Worm (Caenorhabditis elegans) whole organism, young adult: Measurements from ENCODE around the gene tbc-17.

Source experiments
- B0035.1 ChIP-seq: sonication (generic microtip); optimal IDR thresholded peaks from 2 replicates; lab custom pipeline; 2016; ENCODE audit warnings: missing genetic modification characterization, mild to moderate bottlenecking, missing compliant biosample characterization, missing genotype, missing genetic modification reagents
- F23B12.7 ChIP-seq: sonication (generic microtip); optimal IDR thresholded peaks from 2 replicates; lab custom pipeline; 2017; ENCODE audit warnings: missing genetic modification characterization, mild to moderate bottlenecking, missing compliant biosample characterization, antibody characterized with exemption, moderate library complexity; ENCODE audit not compliant: insufficient read depth
- F52B5.7 ChIP-seq: sonication (generic microtip); optimal IDR thresholded peaks from 2 replicates; lab custom pipeline; 2016; ENCODE audit warnings: mild to moderate bottlenecking, missing genetic modification characterization, missing compliant biosample characterization
- F57A8.1 ChIP-seq: fragments of 200-800 bp; sonication (Bioruptor generic); optimal IDR thresholded peaks from 2 replicates; lab custom pipeline; 2018; ENCODE audit warnings: mild to moderate bottlenecking, missing genetic modification characterization, moderate library complexity, missing compliant biosample characterization
- T07F8.4 ChIP-seq: sonication (generic microtip); optimal IDR thresholded peaks from 2 replicates; lab custom pipeline; 2016; ENCODE audit warnings: mild to moderate bottlenecking, missing genetic modification characterization, moderate library complexity, missing compliant biosample characterization
- Y67H2A.10 ChIP-seq: fragments of 200-800 bp; sonication (Bioruptor generic); conservative IDR thresholded peaks from 2 replicates; pipeline ENCODE4 v1.3.6; 2022; ENCODE audit warnings: missing genetic modification reagents, missing genetic modification characterization, missing compliant biosample characterization
- akir-1 ChIP-seq: fragments of 200-800 bp; sonication (Bioruptor generic); optimal IDR thresholded peaks from 2 replicates; lab custom pipeline; 2018; ENCODE audit warnings: mild to moderate bottlenecking, missing genetic modification characterization, moderate library complexity, missing compliant biosample characterization
- attf-3 ChIP-seq: fragments of 200-800 bp; sonication (Bioruptor generic); conservative IDR thresholded peaks from 2 replicates; pipeline ENCODE4 v1.3.6; 2022; ENCODE audit warnings: missing genetic modification reagents, missing genetic modification characterization, missing compliant biosample characterization
- attf-5 ChIP-seq: fragments of 200-800 bp; sonication (Bioruptor generic); optimal IDR thresholded peaks from 2 replicates; lab custom pipeline; 2018; ENCODE audit warnings: mild to moderate bottlenecking, missing genetic modification characterization, missing compliant biosample characterization
- cebp-2 ChIP-seq: fragments of 200-800 bp; sonication (Bioruptor generic); IDR thresholded peaks from 2 replicates; pipeline ENCODE4 v1.3.6; 2022; ENCODE audit warnings: missing genetic modification characterization, missing compliant biosample characterization
- ceh-100 ChIP-seq: fragments of 200-800 bp; sonication (Bioruptor generic); IDR thresholded peaks from 2 replicates; pipeline ENCODE4 v1.3.6; 2022; ENCODE audit warnings: missing genetic modification reagents, missing genetic modification characterization, missing compliant biosample characterization
- ceh-40 ChIP-seq: fragments of 200-800 bp; sonication (Bioruptor generic); IDR thresholded peaks from 2 replicates; pipeline ENCODE4 v1.3.6; 2022; ENCODE audit warnings: missing genetic modification characterization, missing compliant biosample characterization
- chd-7 ChIP-seq: sonication (generic microtip); optimal IDR thresholded peaks from 2 replicates; lab custom pipeline; 2016; ENCODE audit warnings: mild to moderate bottlenecking, missing genetic modification characterization, moderate library complexity, missing compliant biosample characterization
- die-1 ChIP-seq: sonication (generic microtip); optimal IDR thresholded peaks from 2 replicates; lab custom pipeline; 2016; ENCODE audit warnings: missing genotype, mild to moderate bottlenecking, missing genetic modification characterization, missing compliant biosample characterization
- dox-1 ChIP-seq: fragments of 200-800 bp; sonication (Bioruptor generic); IDR thresholded peaks from 2 replicates; pipeline ENCODE4 v1.3.6; 2022; ENCODE audit warnings: missing genetic modification reagents, missing genetic modification characterization, missing compliant biosample characterization
- dpff-1 ChIP-seq: sonication (generic microtip); optimal IDR thresholded peaks from 2 replicates; lab custom pipeline; 2017; ENCODE audit warnings: mild to moderate bottlenecking, missing genetic modification characterization, missing compliant biosample characterization
- efl-1 ChIP-seq: fragments of 150-350 bp; optimal IDR thresholded peaks from 2 replicates; lab custom pipeline; 2014; ENCODE audit warnings: missing biosample characterization, missing genetic modification reagents, missing genetic modification characterization
- egl-44 ChIP-seq: fragments of 200-800 bp; sonication (Bioruptor generic); IDR thresholded peaks from 2 replicates; pipeline ENCODE4 v1.3.6; 2022; ENCODE audit warnings: missing genetic modification reagents, missing genetic modification characterization, missing compliant biosample characterization
- egrh-3 ChIP-seq: fragments of 200-800 bp; sonication (Bioruptor generic); IDR thresholded peaks from 2 replicates; pipeline ENCODE4 v1.3.6; 2022; ENCODE audit warnings: missing genetic modification reagents, missing genetic modification characterization, missing compliant biosample characterization
- him-1 ChIP-seq: sonication (generic microtip); optimal IDR thresholded peaks from 2 replicates; lab custom pipeline; 2016; ENCODE audit warnings: missing genotype, missing genetic modification reagents, missing genetic modification characterization, missing compliant biosample characterization
- hrde-1 ChIP-seq: sonication (generic microtip); optimal IDR thresholded peaks from 2 replicates; lab custom pipeline; 2016; ENCODE audit warnings: missing genetic modification characterization, mild to moderate bottlenecking, missing compliant biosample characterization, moderate library complexity, missing genotype, missing genetic modification reagents, borderline replicate concordance
- lin-35 ChIP-seq, 3 experiments: fragments of 150-350 bp in 2 of 3; sonication (generic microtip) in 1 of 3; optimal IDR thresholded peaks; 2 replicates each; lab custom pipeline; 2014 to 2018; ENCODE audit warnings: missing biosample characterization in 3 of 3, missing genetic modification characterization in 3 of 3, missing genetic modification reagents in 3 of 3
- lsl-1 ChIP-seq: fragments of 200-800 bp; sonication (Bioruptor generic); optimal IDR thresholded peaks from 2 replicates; lab custom pipeline; 2018; ENCODE audit warnings: mild to moderate bottlenecking, missing genetic modification characterization, moderate library complexity, missing compliant biosample characterization
- lsy-27 ChIP-seq: sonication (generic microtip); optimal IDR thresholded peaks from 2 replicates; lab custom pipeline; 2017; ENCODE audit warnings: missing genetic modification characterization, mild to moderate bottlenecking, missing compliant biosample characterization, antibody characterized with exemption, missing genotype, borderline replicate concordance; ENCODE audit not compliant: insufficient read depth
- madf-6 ChIP-seq: fragments of 200-800 bp; sonication (Bioruptor generic); IDR thresholded peaks from 2 replicates; pipeline ENCODE4 v1.3.6; 2022; ENCODE audit warnings: missing genetic modification reagents, missing genetic modification characterization, missing compliant biosample characterization
- mcd-1 ChIP-seq: fragments of 200-800 bp; sonication (Bioruptor generic); IDR thresholded peaks from 2 replicates; pipeline ENCODE4 v1.3.6; 2022; ENCODE audit warnings: missing genetic modification reagents, missing genetic modification characterization, missing compliant biosample characterization
- mel-28 ChIP-seq: sonication (generic microtip); optimal IDR thresholded peaks from 2 replicates; lab custom pipeline; 2016; ENCODE audit warnings: borderline replicate concordance, mild to moderate bottlenecking, missing genetic modification characterization, missing compliant biosample characterization
- nfya-1 ChIP-seq: sonication (generic microtip); optimal IDR thresholded peaks from 2 replicates; lab custom pipeline; 2017; ENCODE audit warnings: antibody characterized with exemption, missing compliant biosample characterization, missing genetic modification characterization, borderline replicate concordance; ENCODE audit not compliant: insufficient read depth
- nfya-2 ChIP-seq: fragments of 200-800 bp; sonication (Bioruptor generic); IDR thresholded peaks from 2 replicates; pipeline ENCODE4 v1.3.6; 2022; ENCODE audit warnings: missing genetic modification reagents, missing genetic modification characterization, missing compliant biosample characterization
- nfyb-1 ChIP-seq: fragments of 200-800 bp; sonication (Bioruptor generic); IDR thresholded peaks from 2 replicates; pipeline ENCODE4 v1.3.6; 2022; ENCODE audit warnings: missing genetic modification reagents, missing genetic modification characterization, missing compliant biosample characterization
- nhr-90 ChIP-seq: sonication (generic microtip); optimal IDR thresholded peaks from 2 replicates; lab custom pipeline; 2016; ENCODE audit warnings: missing genotype, mild to moderate bottlenecking, missing genetic modification characterization, missing compliant biosample characterization
- pbrm-1 ChIP-seq: fragments of 200-800 bp; sonication (Bioruptor generic); IDR thresholded peaks from 2 replicates; pipeline ENCODE4 v1.3.6; 2022; ENCODE audit warnings: missing genetic modification reagents, missing genetic modification characterization, missing compliant biosample characterization
- rcor-1 ChIP-seq: fragments of 200-800 bp; sonication (Bioruptor generic); IDR thresholded peaks from 2 replicates; pipeline ENCODE4 v1.3.6; 2022; ENCODE audit warnings: missing genetic modification reagents, missing genetic modification characterization, missing compliant biosample characterization
- repo-1 ChIP-seq: sonication (generic microtip); optimal IDR thresholded peaks from 2 replicates; lab custom pipeline; 2017; ENCODE audit warnings: mild to moderate bottlenecking, missing genetic modification characterization, missing compliant biosample characterization
- rpc-1 ChIP-seq, 2 experiments: fragments of 150-350 bp in 1 of 2; sonication (generic microtip) in 1 of 2; optimal IDR thresholded peaks; 2 replicates each; lab custom pipeline; 2014 to 2018; ENCODE audit warnings: missing biosample characterization in 1 of 2, missing genetic modification characterization in 1 of 2, missing genetic modification reagents in 1 of 2, missing genotype in 1 of 2
- snpc-1.1 ChIP-seq: sonication (generic microtip); optimal IDR thresholded peaks from 2 replicates; lab custom pipeline; 2017; ENCODE audit warnings: missing genetic modification characterization, mild to moderate bottlenecking, missing compliant biosample characterization, antibody characterized with exemption, moderate library complexity, missing genotype, missing genetic modification reagents; ENCODE audit not compliant: insufficient read depth
- somi-1 ChIP-seq: fragments of 200-800 bp; sonication (Bioruptor generic); optimal IDR thresholded peaks from 2 replicates; lab custom pipeline; 2018; ENCODE audit warnings: mild to moderate bottlenecking, missing genetic modification characterization, missing compliant biosample characterization
- tlf-1 ChIP-seq: fragments of 200-800 bp; sonication (Bioruptor generic); optimal IDR thresholded peaks from 2 replicates; lab custom pipeline; 2018; ENCODE audit warnings: mild to moderate bottlenecking, missing genetic modification characterization, missing compliant biosample characterization
- zfh-2 ChIP-seq: fragments of 200-800 bp; sonication (Bioruptor generic); conservative IDR thresholded peaks from 2 replicates; pipeline ENCODE4 v1.3.6; 2022; ENCODE audit warnings: missing genetic modification reagents, missing genetic modification characterization, missing compliant biosample characterization
- ztf-25 ChIP-seq: fragments of 200-800 bp; sonication (Bioruptor generic); IDR thresholded peaks from 2 replicates; pipeline ENCODE4 v1.3.6; 2022; ENCODE audit warnings: missing genetic modification reagents, missing genetic modification characterization, missing compliant biosample characterization
- ztf-26 ChIP-seq: sonication (generic microtip); optimal IDR thresholded peaks from 2 replicates; lab custom pipeline; 2017; ENCODE audit warnings: missing genetic modification characterization, missing compliant biosample characterization
- ztf-6 ChIP-seq: fragments of 200-800 bp; sonication (Bioruptor generic); IDR thresholded peaks from 2 replicates; pipeline ENCODE4 v1.3.6; 2022; ENCODE audit warnings: missing genetic modification reagents, missing genetic modification characterization, missing compliant biosample characterization

tbc-17 gene

DNA sequence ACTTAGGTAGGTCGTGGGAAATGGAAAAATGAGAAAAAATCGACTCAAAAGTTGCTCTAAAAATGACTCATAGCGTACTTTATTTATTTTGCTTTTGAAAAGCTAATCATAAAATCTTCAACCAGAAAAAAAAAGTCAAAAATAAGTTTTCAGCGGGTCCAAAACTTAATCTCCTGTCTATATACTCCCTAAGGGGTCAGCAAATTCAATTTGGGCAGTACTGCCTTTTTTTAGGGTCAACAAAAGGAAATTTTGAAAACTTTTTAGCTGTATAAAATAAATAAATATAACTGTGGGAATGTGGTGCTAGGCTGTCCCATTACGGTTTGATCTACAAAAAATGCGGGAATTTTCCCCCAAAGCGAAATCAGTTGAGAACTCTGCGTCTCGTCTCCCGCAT, 24.9 kb upstream of the tbc-17 start:
- TF ChIP-seq Y67H2A.10 (GFP tag; lab: Robert Waterston, UW), result no peak
- TF ChIP-seq T07F8.4 (tag; lab: Kevin White, UChicago), result no peak
- no peak for TF ChIP-seq efl-1 (GFP tag; lab: Kevin White, UChicago)
- no peak for TF ChIP-seq nfya-2 (GFP tag; lab: Robert Waterston, UW)
- no peak for TF ChIP-seq ztf-6 (GFP tag; lab: Robert Waterston, UW)
- no peak for TF ChIP-seq cebp-2 (GFP tag; lab: Robert Waterston, UW)
- no peak for TF ChIP-seq F52B5.7 (tag; lab: Kevin White, UChicago)
- no peak for TF ChIP-seq akir-1 (GFP tag; lab: Kevin White, UChicago)
- no peak for TF ChIP-seq nhr-90 (tag; lab: Kevin White, UChicago)
- TF ChIP-seq egl-44 (GFP tag; lab: Robert Waterston, UW), result no peak
- no peak for TF ChIP-seq rcor-1
- no peak for TF ChIP-seq ceh-40 (GFP tag; lab: Robert Waterston, UW)
- TF ChIP-seq rpc-1 (optimal IDR thresholded peaks at IDR 0.05; lab: Kevin White, UChicago), result no peak
- no peak for TF ChIP-seq rpc-1 (tag; optimal IDR thresholded peaks at IDR 0.05; lab: Kevin White, UChicago)
- TF ChIP-seq mel-28 (tag; lab: Kevin White, UChicago), result no peak
- no peak for TF ChIP-seq lsy-27
- TF ChIP-seq lsl-1 (GFP tag; lab: Kevin White, UChicago), result no peak
- TF ChIP-seq snpc-1.1 (tag; lab: Kevin White, UChicago), result no peak
- TF ChIP-seq, all 124 proteins: peak for 0

DNA sequence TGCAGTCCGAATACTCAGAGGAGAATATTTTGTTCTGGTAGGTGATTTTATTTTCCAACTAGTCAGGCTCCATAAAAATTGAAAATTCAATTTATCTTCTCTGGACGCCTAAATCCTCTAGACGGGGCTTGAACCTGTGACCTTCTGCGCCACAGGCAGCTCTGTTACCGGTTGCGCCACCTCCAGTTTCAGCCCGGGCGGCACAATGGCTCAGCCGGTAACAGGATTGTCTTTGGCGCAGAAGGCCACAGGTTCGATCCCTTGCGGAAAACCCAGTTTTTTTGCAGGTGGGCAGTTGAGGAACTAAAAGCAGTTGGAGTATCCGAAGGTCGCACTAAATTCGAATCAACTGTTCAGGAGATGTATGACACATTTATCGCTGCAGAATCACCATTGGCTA, 24.3 kb upstream of the tbc-17 start:
- no peak for TF ChIP-seq ztf-25 (GFP tag; lab: Robert Waterston, UW)
- peak; percentile 26; the same call in 1 of the 2 replicates for TF ChIP-seq dox-1 (GFP tag; lab: Robert Waterston, UW)
- no peak for TF ChIP-seq lin-35 (GFP tag; optimal IDR thresholded peaks at IDR 0.05; lab: Kevin White, UChicago)
- no peak for TF ChIP-seq nfya-1
- no peak for TF ChIP-seq die-1 (tag; lab: Kevin White, UChicago)
- no peak for TF ChIP-seq nfya-2 (GFP tag; lab: Robert Waterston, UW)
- TF ChIP-seq nfyb-1 (GFP tag; lab: Robert Waterston, UW), result no peak
- peak; percentile 9; the same call in 1 of the 2 replicates for TF ChIP-seq madf-6 (GFP tag; lab: Robert Waterston, UW)
- no peak for TF ChIP-seq dpff-1 (tag; lab: Kevin White, UChicago)
- TF ChIP-seq zfh-2 (GFP tag; lab: Robert Waterston, UW), result peak; percentile 60
- TF ChIP-seq, all 124 proteins: peak for 3

DNA sequence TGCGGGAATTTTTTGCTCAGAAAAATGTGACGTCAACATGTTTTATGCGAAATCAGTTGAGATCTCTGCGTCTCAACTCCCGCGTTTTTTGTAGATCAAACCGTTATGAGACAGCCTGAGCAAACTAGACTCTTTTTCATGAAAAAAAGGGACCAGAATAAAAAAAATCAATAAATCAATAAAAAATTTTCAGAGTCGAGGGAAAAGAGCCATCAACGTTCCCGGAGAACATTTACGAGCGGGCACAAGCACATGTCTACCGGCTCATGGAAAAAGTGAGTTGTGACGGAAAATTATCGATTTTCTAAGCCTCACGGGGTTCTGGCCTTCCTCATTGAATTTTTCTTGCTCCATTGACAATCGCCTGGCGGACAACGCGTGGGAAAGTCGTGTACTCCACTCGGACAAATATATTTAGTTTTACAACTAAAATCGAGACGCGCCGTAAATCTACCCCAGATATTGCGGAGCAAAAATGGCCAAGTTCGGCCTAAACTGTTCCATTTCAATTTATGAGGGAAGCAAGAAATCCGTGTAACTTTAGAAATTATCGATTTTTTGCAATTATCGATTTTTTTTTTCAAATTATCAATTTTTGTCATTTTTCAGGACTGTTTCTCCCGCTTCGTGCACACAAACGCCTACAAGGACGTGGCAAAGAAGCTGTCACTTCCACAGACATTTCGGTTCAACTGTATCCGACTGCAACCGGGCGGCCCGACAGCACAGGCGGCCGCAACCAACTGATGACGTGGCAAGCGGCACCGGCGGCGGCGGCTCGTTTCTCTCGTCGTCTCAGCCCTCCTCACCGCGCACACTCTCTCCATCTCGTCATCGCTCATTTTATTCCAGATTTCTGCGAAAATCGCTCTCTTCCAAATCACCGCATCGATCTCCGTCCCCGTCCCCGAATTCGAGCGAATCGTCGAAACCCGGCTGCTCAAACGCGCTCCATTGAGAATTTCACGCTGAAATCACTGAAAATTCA, 23.0 kb upstream of the tbc-17 start:
- no peak for TF ChIP-seq attf-5
- TF ChIP-seq chd-7, result no peak
- TF ChIP-seq him-1, result peak; percentile 11
- TF ChIP-seq pbrm-1, result peak; percentile 43; the same call in 1 of the 2 replicates
- no peak for TF ChIP-seq ceh-100 (GFP tag; lab: Robert Waterston, UW)
- TF ChIP-seq B0035.1 (tag; lab: Kevin White, UChicago), result no peak
- TF ChIP-seq F23B12.7 (tag; lab: Kevin White, UChicago), result no peak
- no peak for TF ChIP-seq tlf-1 (GFP tag; lab: Kevin White, UChicago)
- no peak for TF ChIP-seq somi-1 (GFP tag; lab: Kevin White, UChicago)
- TF ChIP-seq die-1 (tag; lab: Kevin White, UChicago), result no peak
- no peak for TF ChIP-seq F57A8.1
- TF ChIP-seq ztf-25 (GFP tag; lab: Robert Waterston, UW), result no peak
- TF ChIP-seq zfh-2 (GFP tag; lab: Robert Waterston, UW), result peak; percentile 94
- no peak for TF ChIP-seq madf-6 (GFP tag; lab: Robert Waterston, UW)
- TF ChIP-seq egrh-3 (GFP tag; lab: Robert Waterston, UW), result peak; percentile 61; the same call in 1 of the 2 replicates
- TF ChIP-seq ztf-26 (tag; lab: Kevin White, UChicago), result no peak
- peak; percentile 3; the same call in 1 of the 2 replicates for TF ChIP-seq mcd-1 (GFP tag; lab: Robert Waterston, UW)
- 0 out of 2 replicates have a peak, but pooled peaks have one; percentile 8 for TF ChIP-seq attf-3 (GFP tag; lab: Robert Waterston, UW)
- no peak for TF ChIP-seq repo-1 (tag; lab: Kevin White, UChicago)
- TF ChIP-seq hrde-1 (tag; lab: Kevin White, UChicago), result no peak
